Fruit fly (Drosophila melanogaster) whole organism, embryonic: ENCODE results near the gene Inx7.

ENCODE experiments used
- Adf1 ChIP-seq: fragments of 200-800 bp; sonication (Bioruptor generic); IDR thresholded peaks from 2 replicates; pipeline ENCODE4 v1.3.6; 2022; ENCODE audit warnings: missing biosample characterization, missing genetic modification characterization
- Bteb2 ChIP-seq: fragments of 200-800 bp; sonication (Bioruptor generic); optimal IDR thresholded peaks from 2 replicates; lab custom pipeline; 2016; ENCODE audit warnings: missing biosample characterization, missing genetic modification characterization
- CG10462 ChIP-seq: fragments of 200-800 bp; sonication (Bioruptor generic); optimal IDR thresholded peaks from 2 replicates; lab custom pipeline; 2016; ENCODE audit warnings: missing biosample characterization, missing genetic modification characterization
- CG11093 ChIP-seq: fragments of 200-800 bp; sonication (Bioruptor generic); IDR thresholded peaks from 3 replicates; pipeline ENCODE4 v1.3.6; 2022; ENCODE audit warnings: missing biosample characterization, missing genetic modification characterization
- CG11695 ChIP-seq: fragments of 200-800 bp; sonication (Bioruptor generic); IDR thresholded peaks from 3 replicates; pipeline ENCODE4 v1.3.6; 2022; ENCODE audit warnings: missing biosample characterization, missing genetic modification characterization
- CG12744 ChIP-seq: fragments of 200-800 bp; sonication (Bioruptor generic); optimal IDR thresholded peaks from 2 replicates; lab custom pipeline; 2016; ENCODE audit warnings: missing biosample characterization, missing genetic modification characterization
- CG13775 ChIP-seq: fragments of 200-800 bp; sonication (Bioruptor generic); optimal IDR thresholded peaks from 3 replicates; lab custom pipeline; 2017; ENCODE audit warnings: missing biosample characterization, mild to moderate bottlenecking, missing genetic modification characterization
- CG14441 ChIP-seq: fragments of 200-800 bp; sonication (Bioruptor generic); IDR thresholded peaks from 2 replicates; pipeline ENCODE4 v1.3.6; 2022; ENCODE audit warnings: missing biosample characterization, missing genetic modification characterization
- CG1602 ChIP-seq: fragments of 200-800 bp; sonication (Bioruptor generic); optimal IDR thresholded peaks from 3 replicates; lab custom pipeline; 2016; ENCODE audit warnings: missing biosample characterization, missing genetic modification characterization
- CG16779 ChIP-seq: fragments of 200-800 bp; sonication (Bioruptor generic); IDR thresholded peaks from 2 replicates; pipeline ENCODE4 v1.3.6; 2022; ENCODE audit warnings: missing biosample characterization, missing genetic modification characterization
- CG2712 ChIP-seq: fragments of 200-800 bp; optimal IDR thresholded peaks from 3 replicates; lab custom pipeline; 2019; ENCODE audit warnings: missing biosample characterization, mild to moderate bottlenecking, missing genetic modification characterization, moderate library complexity
- CG31441 ChIP-seq: fragments of 200-800 bp; sonication (Bioruptor generic); IDR thresholded peaks from 2 replicates; pipeline ENCODE4 v1.3.6; 2022; ENCODE audit warnings: missing biosample characterization, missing genetic modification characterization
- CG32772 ChIP-seq: fragments of 200-800 bp; sonication (Bioruptor generic); IDR thresholded peaks from 2 replicates; pipeline ENCODE4 v1.3.6; 2022; ENCODE audit warnings: missing biosample characterization, missing genetic modification characterization
- CG4360 ChIP-seq: fragments of 200-800 bp; sonication (Bioruptor generic); IDR thresholded peaks from 2 replicates; pipeline ENCODE4 v1.3.6; 2022; ENCODE audit warnings: missing biosample characterization, missing genetic modification characterization
- CG4424 ChIP-seq: fragments of 200-800 bp; sonication (Bioruptor generic); optimal IDR thresholded peaks from 3 replicates; lab custom pipeline; 2016; ENCODE audit warnings: missing biosample characterization, missing genetic modification characterization
- CG5180 ChIP-seq: fragments of 200-800 bp; sonication (Bioruptor generic); optimal IDR thresholded peaks from 3 replicates; lab custom pipeline; 2017; ENCODE audit warnings: missing biosample characterization, missing genetic modification characterization, mild to moderate bottlenecking, moderate library complexity, missing genetic modification reagents
- CG7372 ChIP-seq: fragments of 200-800 bp; sonication (Bioruptor generic); IDR thresholded peaks from 2 replicates; pipeline ENCODE4 v1.3.6; 2022; ENCODE audit warnings: missing biosample characterization, missing genetic modification characterization
- CG8388 ChIP-seq: fragments of 200-800 bp; sonication (Bioruptor generic); optimal IDR thresholded peaks from 2 replicates; lab custom pipeline; 2019; ENCODE audit warnings: missing biosample characterization, mild to moderate bottlenecking, missing genetic modification characterization, moderate library complexity
- CG8478 ChIP-seq: fragments of >200 bp; optimal IDR thresholded peaks from 2 replicates; lab custom pipeline; 2018
- CG9797 ChIP-seq: fragments of 200-800 bp; sonication (Bioruptor generic); optimal IDR thresholded peaks from 3 replicates; lab custom pipeline; 2018; ENCODE audit warnings: missing biosample characterization, mild to moderate bottlenecking, missing genetic modification characterization
- E2f2 ChIP-seq: fragments of 200-800 bp; sonication (Bioruptor generic); IDR thresholded peaks from 2 replicates; pipeline ENCODE4 v1.3.6; 2022; ENCODE audit warnings: missing biosample characterization, missing genetic modification characterization
- Kr ChIP-seq: fragments of 200-800 bp; sonication (Bioruptor generic); optimal IDR thresholded peaks from 2 replicates; lab custom pipeline; 2017; ENCODE audit warnings: missing biosample characterization, mild to moderate bottlenecking, missing genetic modification characterization
- Nf-YB ChIP-seq: fragments of 200-800 bp; sonication (Bioruptor generic); optimal IDR thresholded peaks from 3 replicates; lab custom pipeline; 2019; ENCODE audit warnings: missing biosample characterization, mild to moderate bottlenecking, missing genetic modification characterization, moderate library complexity
- Nf-YC ChIP-seq: fragments of 200-800 bp; optimal IDR thresholded peaks from 3 replicates; lab custom pipeline; 2019; ENCODE audit warnings: missing biosample characterization, mild to moderate bottlenecking, missing genetic modification characterization, moderate library complexity
- Oli ChIP-seq: fragments of 200-800 bp; sonication (Bioruptor generic); optimal IDR thresholded peaks from 2 replicates; lab custom pipeline; 2018; ENCODE audit warnings: missing biosample characterization, mild to moderate bottlenecking, missing genetic modification characterization, moderate library complexity
- Ravus ChIP-seq: fragments of 200-800 bp; sonication (Bioruptor generic); IDR thresholded peaks from 2 replicates; pipeline ENCODE4 v1.3.6; 2022; ENCODE audit warnings: missing biosample characterization, missing genetic modification characterization
- Rx ChIP-seq: fragments of 200-800 bp; sonication (Bioruptor generic); IDR thresholded peaks from 2 replicates; pipeline ENCODE4 v1.3.6; 2022; ENCODE audit warnings: missing biosample characterization, missing genetic modification characterization
- YL-1 ChIP-seq: fragments of 200-800 bp; sonication (Bioruptor generic); optimal IDR thresholded peaks from 3 replicates; lab custom pipeline; 2017; ENCODE audit warnings: missing biosample characterization, mild to moderate bottlenecking, missing genetic modification characterization
- bab2 ChIP-seq: fragments of 200-800 bp; sonication (Bioruptor generic); optimal IDR thresholded peaks from 2 replicates; lab custom pipeline; 2016; ENCODE audit warnings: missing biosample characterization, missing genetic modification characterization
- btn ChIP-seq: fragments of 200-800 bp; sonication (Bioruptor generic); optimal IDR thresholded peaks from 2 replicates; lab custom pipeline; 2016; ENCODE audit warnings: missing biosample characterization, missing genetic modification characterization
- caup ChIP-seq: fragments of 200-800 bp; sonication (Bioruptor generic); optimal IDR thresholded peaks from 3 replicates; lab custom pipeline; 2017; ENCODE audit warnings: missing biosample characterization, mild to moderate bottlenecking, missing genetic modification characterization, moderate library complexity; ENCODE audit not compliant: severe bottlenecking
- ci ChIP-seq: fragments of 200-800 bp; sonication (Bioruptor generic); IDR thresholded peaks from 3 replicates; pipeline ENCODE4 v1.3.6; 2022; ENCODE audit warnings: missing biosample characterization, missing genetic modification characterization
- disco-r ChIP-seq: fragments of 200-800 bp; sonication (Bioruptor generic); optimal IDR thresholded peaks from 2 replicates; lab custom pipeline; 2016; ENCODE audit warnings: missing biosample characterization, missing genetic modification characterization
- dmrt11E ChIP-seq: fragments of 200-800 bp; sonication (Bioruptor generic); optimal IDR thresholded peaks from 3 replicates; lab custom pipeline; 2018; ENCODE audit warnings: missing biosample characterization, mild to moderate bottlenecking, missing genetic modification characterization, moderate library complexity
- dpn ChIP-seq, 2 experiments: fragments of 200-800 bp; sonication (Bioruptor generic); optimal IDR thresholded peaks; 3 replicates each; lab custom pipeline; 2016; ENCODE audit warnings: missing biosample characterization in 2 of 2, missing genetic modification characterization in 2 of 2
- eyg ChIP-seq: fragments of 200-800 bp; sonication (Bioruptor generic); optimal IDR thresholded peaks from 3 replicates; lab custom pipeline; 2016; ENCODE audit warnings: missing biosample characterization, missing genetic modification characterization
- fd96Cb ChIP-seq: fragments of 200-800 bp; sonication (Bioruptor generic); optimal IDR thresholded peaks from 2 replicates; lab custom pipeline; 2018; ENCODE audit warnings: missing biosample characterization, mild to moderate bottlenecking, missing genetic modification characterization, moderate library complexity
- gcm ChIP-seq: fragments of 200-800 bp; sonication (Bioruptor generic); optimal IDR thresholded peaks from 2 replicates; lab custom pipeline; 2019; ENCODE audit warnings: missing biosample characterization, mild to moderate bottlenecking, missing genetic modification characterization, moderate library complexity
- jing ChIP-seq: fragments of 200-800 bp; sonication (Bioruptor generic); optimal IDR thresholded peaks from 2 replicates; lab custom pipeline; 2018; ENCODE audit warnings: missing biosample characterization, mild to moderate bottlenecking, missing genetic modification characterization
- kay ChIP-seq: fragments of 200-800 bp; sonication (Bioruptor generic); optimal IDR thresholded peaks from 2 replicates; lab custom pipeline; 2016; ENCODE audit warnings: missing biosample characterization, missing genetic modification characterization
- lola ChIP-seq, 3 experiments: fragments of >200 bp in 2 of 3; fragments of 200-800 bp in 1 of 3; sonication (Bioruptor generic) in 1 of 3; optimal IDR thresholded peaks; 2 replicates each; lab custom pipeline; 2017 to 2019; ENCODE audit warnings: missing biosample characterization in 3 of 3, missing genetic modification characterization in 3 of 3, mild to moderate bottlenecking in 1 of 3, moderate library complexity in 1 of 3
- peb ChIP-seq: fragments of 200-800 bp; sonication (Bioruptor generic); IDR thresholded peaks from 2 replicates; pipeline ENCODE4 v1.3.6; 2022; ENCODE audit warnings: missing biosample characterization, missing genetic modification characterization
- pnt ChIP-seq: fragments of 200-800 bp; sonication (Bioruptor generic); optimal IDR thresholded peaks from 3 replicates; lab custom pipeline; 2016; ENCODE audit warnings: missing biosample characterization, missing genetic modification characterization
- sens-2 ChIP-seq: fragments of 200-800 bp; sonication (Bioruptor generic); IDR thresholded peaks from 2 replicates; pipeline ENCODE4 v1.3.6; 2022; ENCODE audit warnings: missing biosample characterization, missing genetic modification characterization
- sima ChIP-seq: fragments of 200-800 bp; sonication (Bioruptor generic); optimal IDR thresholded peaks from 2 replicates; lab custom pipeline; 2016; ENCODE audit warnings: missing biosample characterization, missing genetic modification characterization
- slou ChIP-seq: fragments of 200-800 bp; sonication (Bioruptor generic); optimal IDR thresholded peaks from 3 replicates; lab custom pipeline; 2016; ENCODE audit warnings: missing biosample characterization, missing genetic modification characterization
- sqz ChIP-seq: fragments of 200-800 bp; sonication (Bioruptor generic); optimal IDR thresholded peaks from 3 replicates; lab custom pipeline; 2018; ENCODE audit warnings: missing biosample characterization, mild to moderate bottlenecking, missing genetic modification characterization
- sug ChIP-seq: fragments of 200-800 bp; optimal IDR thresholded peaks from 2 replicates; lab custom pipeline; 2019; ENCODE audit warnings: missing biosample characterization, mild to moderate bottlenecking, missing genetic modification characterization, moderate library complexity
- wor ChIP-seq: fragments of 200-800 bp; sonication (Bioruptor generic); IDR thresholded peaks from 2 replicates; pipeline ENCODE4 v1.3.6; 2022; ENCODE audit warnings: missing biosample characterization, missing genetic modification characterization
- z ChIP-seq: fragments of 200-800 bp; sonication (Bioruptor generic); IDR thresholded peaks from 3 replicates; pipeline ENCODE4 v1.3.6; 2022; ENCODE audit warnings: missing biosample characterization, missing genetic modification characterization

Inx7 gene

DNA sequence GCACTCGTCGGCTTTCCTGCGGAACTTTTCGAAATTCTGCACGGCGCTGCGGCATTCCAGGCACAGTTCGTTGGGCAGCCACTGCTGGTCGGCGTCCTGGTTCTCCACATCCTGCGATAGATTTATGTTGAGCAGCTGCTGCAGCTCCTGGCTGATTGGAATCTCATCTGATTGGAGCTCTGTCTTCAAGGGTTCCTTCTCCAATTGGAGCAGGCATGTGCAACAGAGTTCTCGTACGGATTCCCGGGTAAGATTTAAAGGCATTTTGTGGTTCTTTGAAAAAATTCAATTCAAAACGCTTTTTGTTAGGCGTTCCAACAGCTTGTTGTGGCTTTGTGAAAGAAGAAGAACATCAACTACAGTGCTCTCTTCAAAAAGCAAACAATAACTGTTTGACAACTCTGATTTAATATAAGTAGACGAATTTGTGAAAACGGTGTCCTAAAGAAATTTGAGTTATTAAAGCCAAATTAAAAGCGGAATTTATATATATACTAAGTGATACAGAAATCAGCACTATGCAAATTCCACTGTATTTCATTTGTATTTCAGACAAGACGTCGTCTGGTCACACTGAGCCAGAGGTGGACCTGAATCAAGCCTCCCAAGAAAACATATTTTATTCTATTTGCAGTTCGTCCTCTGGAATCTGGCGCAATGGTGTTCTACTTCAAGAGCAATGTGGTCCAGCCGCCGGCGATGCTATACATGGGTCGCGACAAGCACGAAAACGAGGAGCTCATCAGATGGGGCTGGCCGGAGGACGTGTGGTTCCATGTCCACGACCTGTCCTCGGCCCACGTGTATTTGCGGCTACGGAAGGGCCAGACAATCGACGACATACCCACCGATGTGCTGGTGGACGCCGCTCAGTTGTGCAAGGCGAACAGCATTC, 20.2 kb upstream of the Inx7 start, which contains the start of the genes CG3032 and CG4593 (continued):
- TF ChIP-seq Oli (tag; lab: Kevin White, UChicago) (peak; percentile 75), CG8478 (lab: Kevin White, UChicago) (no peak), CG10462 (GFP tag; lab: Kevin White, UChicago) (peak; percentile 36), eyg (GFP tag; lab: Kevin White, UChicago) (peak; percentile 36), CG16779 (GFP tag; lab: Robert Waterston, UW) (peak; percentile 77), Nf-YC (tag; lab: Kevin White, UChicago) (peak; percentile 48), CG12744 (GFP tag; lab: Kevin White, UChicago) (peak; percentile 52), kay (peak; percentile 53), ci (peak; percentile 89), sug (tag; lab: Kevin White, UChicago) (peak; percentile 51), YL-1 (GFP tag; lab: Kevin White, UChicago) (peak; percentile 27), Adf1 (GFP tag; lab: Robert Waterston, UW) (peak; percentile 57), caup (GFP tag; lab: Kevin White, UChicago) (peak; percentile 70), gcm (GFP tag; lab: Kevin White, UChicago) (peak; percentile 42), dmrt11E (peak; percentile 60), CG31441 (GFP tag; lab: Robert Waterston, UW) (peak; percentile 81), z (GFP tag; lab: Robert Waterston, UW) (no peak), sima (GFP tag; lab: Kevin White, UChicago) (no peak), Nf-YB (GFP tag; lab: Kevin White, UChicago) (peak; percentile 47), jing (GFP tag; lab: Kevin White, UChicago) (peak; percentile 38), slou (GFP tag; lab: Kevin White, UChicago) (peak; percentile 71), E2f2 (GFP tag; lab: Robert Waterston, UW) (peak; percentile 66), CG9797 (GFP tag; lab: Kevin White, UChicago) (peak; percentile 68), CG1602 (GFP tag; lab: Kevin White, UChicago) (peak; percentile 74), CG11093 (GFP tag; lab: Robert Waterston, UW) (peak; percentile 87), sqz (GFP tag; lab: Kevin White, UChicago) (peak; percentile 20), btn (no peak), bab2 (GFP tag; lab: Kevin White, UChicago) (peak; percentile 80), disco-r (GFP tag; lab: Kevin White, UChicago) (no peak), Rx (GFP tag; lab: Robert Waterston, UW) (peak; percentile 85), CG4360 (GFP tag; lab: Robert Waterston, UW) (no peak), Ravus (GFP tag; lab: Robert Waterston, UW) (peak; percentile 77), CG13775 (peak; percentile 65), dpn (GFP tag; optimal IDR thresholded peaks at IDR 0.05; lab: Kevin White, UChicago) (peak; percentile 76 to 84), CG5180 (GFP tag; lab: Kevin White, UChicago) (no peak), CG2712 (peak; percentile 82), Bteb2 (peak; percentile 72), CG11695 (GFP tag; lab: Robert Waterston, UW) (peak; percentile 82; the same call in 2 of the 3 replicates), sens-2 (peak; percentile 63), CG32772 (GFP tag; lab: Robert Waterston, UW) (peak; percentile 88), CG7372 (GFP tag; lab: Robert Waterston, UW) (peak; percentile 85), CG14441 (GFP tag; lab: Robert Waterston, UW) (peak; percentile 94), wor (peak; percentile 74), fd96Cb (peak; percentile 77), peb (GFP tag; lab: Robert Waterston, UW) (peak; percentile 67), CG8388 (peak; percentile 61), Kr (GFP tag; lab: Kevin White, UChicago) (no peak), CG4424 (GFP tag; lab: Kevin White, UChicago) (peak; percentile 66), lola (GFP tag; optimal IDR thresholded peaks at IDR 0.05; lab: Kevin White, UChicago) (peak in 1 of 3 experiments; percentile 42), pnt (GFP tag; lab: Kevin White, UChicago) (peak; percentile 72)
